Fruit fly (Drosophila melanogaster): ENCODE measurements around the gene CG6974.

The CG6974 gene

dm6 chr3R:15087043-15087442, 8.0 kb upstream of the CG6974 start:
- TF ChIP-seq dl (GFP tag; optimal IDR thresholded peaks at IDR 0.05; ENCODE audit: insufficient read depth in 1 of 2, partially characterized antibody in 2 of 2) (no peak), brk (GFP tag; optimal IDR thresholded peaks at IDR 0.05) (no peak), Rel (GFP tag; optimal IDR thresholded peaks at IDR 0.05) (no peak), Rel (tag; optimal IDR thresholded peaks at IDR 0.05) (no peak), Abd-B (GFP tag; optimal IDR thresholded peaks at IDR 0.05) (no peak), Sp1 (GFP tag; optimal IDR thresholded peaks at IDR 0.05) (no peak), Mio (GFP tag; optimal IDR thresholded peaks at IDR 0.05) (no peak)

dm6 chr3R:15084461-15085106, 5.5 kb upstream of the CG6974 start:
- TF ChIP-seq Myc (optimal IDR thresholded peaks at IDR 0.05) (no peak), sv (GFP tag; optimal IDR thresholded peaks at IDR 0.05) (no peak), h (GFP tag; optimal IDR thresholded peaks at IDR 0.05) (peak; percentile 48), N (GFP tag; optimal IDR thresholded peaks at IDR 0.05) (no peak), Jra (GFP tag; optimal IDR thresholded peaks at IDR 0.05) (no peak), foxo (GFP tag; optimal IDR thresholded peaks at IDR 0.05) (peak in 1 of 2 experiments; percentile 4), brk (GFP tag; optimal IDR thresholded peaks at IDR 0.05) (no peak)

- TF ChIP-seq Hnf4 (GFP tag; optimal IDR thresholded peaks at IDR 0.05) = no peak
- TF ChIP-seq CrebA (GFP tag; optimal IDR thresholded peaks at IDR 0.05; ENCODE audit: borderline replicate concordance) = no peak
- TF ChIP-seq jim (GFP tag; optimal IDR thresholded peaks at IDR 0.05) = no peak
- no peak for TF ChIP-seq Hr78 (GFP tag; optimal IDR thresholded peaks at IDR 0.05)
- TF ChIP-seq Mio (GFP tag; optimal IDR thresholded peaks at IDR 0.05) = no peak
- TF ChIP-seq br (GFP tag; optimal IDR thresholded peaks at IDR 0.05) = no peak
- TF ChIP-seq Myc (optimal IDR thresholded peaks at IDR 0.05) = no peak
- no peak for TF ChIP-seq pan (optimal IDR thresholded peaks at IDR 0.05)
- TF ChIP-seq fru (GFP tag; optimal IDR thresholded peaks at IDR 0.05) = no peak
- TF ChIP-seq Abd-B (GFP tag; optimal IDR thresholded peaks at IDR 0.05) = no peak
- no peak for TF ChIP-seq foxo (GFP tag; optimal IDR thresholded peaks at IDR 0.05)
- no peak for TF ChIP-seq woc (GFP tag; optimal IDR thresholded peaks at IDR 0.05)
- TF ChIP-seq psq (GFP tag; optimal IDR thresholded peaks at IDR 0.05) = no peak
- TF ChIP-seq Rel (GFP tag; optimal IDR thresholded peaks at IDR 0.05) = no peak
- TF ChIP-seq Rel (tag; optimal IDR thresholded peaks at IDR 0.05) = no peak
Measured at dm6 chr3R:15083676-15084216, 4.7 kb upstream of the CG6974 start.

dm6 chr3R:15076963-15077362, 2.1 kb downstream of the CG6974 start, which contains the start of gene dpr9:
TSS of gene dpr9 (minus strand) at chr3R:15077206.
- TF ChIP-seq br (GFP tag; optimal IDR thresholded peaks at IDR 0.05) (no peak), Dif (GFP tag; optimal IDR thresholded peaks at IDR 0.05; ENCODE audit: partially characterized antibody) (no peak), sv (GFP tag; optimal IDR thresholded peaks at IDR 0.05) (no peak), Mio (GFP tag; optimal IDR thresholded peaks at IDR 0.05) (no peak), ey (GFP tag; optimal IDR thresholded peaks at IDR 0.05) (no peak), HLH106 (tag; optimal IDR thresholded peaks at IDR 0.05) (no peak), Myc (optimal IDR thresholded peaks at IDR 0.05) (no peak), CrebA (GFP tag; optimal IDR thresholded peaks at IDR 0.05; ENCODE audit: borderline replicate concordance) (no peak), Dfd (GFP tag; optimal IDR thresholded peaks at IDR 0.05) (no peak), pan (optimal IDR thresholded peaks at IDR 0.05) (no peak), psq (GFP tag; optimal IDR thresholded peaks at IDR 0.05) (no peak), Hnf4 (GFP tag; optimal IDR thresholded peaks at IDR 0.05) (no peak), Rel (GFP tag; optimal IDR thresholded peaks at IDR 0.05) (no peak), Rel (tag; optimal IDR thresholded peaks at IDR 0.05) (no peak), brk (GFP tag; optimal IDR thresholded peaks at IDR 0.05) (no peak), Abd-B (GFP tag; optimal IDR thresholded peaks at IDR 0.05) (no peak), CG32264 (GFP tag; optimal IDR thresholded peaks at IDR 0.05) (no peak), fru (GFP tag; optimal IDR thresholded peaks at IDR 0.05) (no peak)

- TF ChIP-seq Dfd (GFP tag; optimal IDR thresholded peaks at IDR 0.05) = peak; percentile 97
- TF ChIP-seq Sp1 (GFP tag; optimal IDR thresholded peaks at IDR 0.05) = no peak
Measured at dm6 chr3R:15057214-15057613, 21.9 kb downstream of the CG6974 start.

dm6 chr3R:15037066-15037465, 42.0 kb downstream of the CG6974 start, which contains the start of gene RpL10Aa:
TSS of gene RpL10Aa (plus strand) at chr3R:15037366.
- TF ChIP-seq dl (GFP tag; optimal IDR thresholded peaks at IDR 0.05; ENCODE audit: insufficient read depth in 1 of 2, partially characterized antibody in 2 of 2) = no peak
- no peak for TF ChIP-seq OdsH (GFP tag; optimal IDR thresholded peaks at IDR 0.05)
- TF ChIP-seq HLH106 (tag; optimal IDR thresholded peaks at IDR 0.05) = no peak
- TF ChIP-seq fru (GFP tag; optimal IDR thresholded peaks at IDR 0.05) = no peak
- TF ChIP-seq CG32264 (GFP tag; optimal IDR thresholded peaks at IDR 0.05) = no peak
- no peak for TF ChIP-seq woc (GFP tag; optimal IDR thresholded peaks at IDR 0.05)
- TF ChIP-seq psq (GFP tag; optimal IDR thresholded peaks at IDR 0.05) = no peak
- no peak for TF ChIP-seq h (GFP tag; optimal IDR thresholded peaks at IDR 0.05)
- no peak for TF ChIP-seq CrebA (GFP tag; optimal IDR thresholded peaks at IDR 0.05; ENCODE audit: borderline replicate concordance)
- no peak for TF ChIP-seq sv (GFP tag; optimal IDR thresholded peaks at IDR 0.05)
- no peak for TF ChIP-seq rgr (GFP tag; optimal IDR thresholded peaks at IDR 0.05)
- no peak for TF ChIP-seq tai (GFP tag; optimal IDR thresholded peaks at IDR 0.05)
- TF ChIP-seq Rel (GFP tag; optimal IDR thresholded peaks at IDR 0.05) = no peak
- TF ChIP-seq Rel (tag; optimal IDR thresholded peaks at IDR 0.05) = no peak
